Worm (Caenorhabditis elegans) whole organism, late embryonic: ENCODE results near the gene F15B9.8.

Experiments used
- elt-4 ChIP-seq: sonication (generic microtip); optimal IDR thresholded peaks from 2 replicates; lab custom pipeline; 2016; ENCODE audit warnings: missing genetic modification characterization, missing compliant biosample characterization
- gmeb-2 ChIP-seq: sonication (generic microtip); optimal IDR thresholded peaks from 2 replicates; lab custom pipeline; 2016; ENCODE audit warnings: missing genetic modification characterization, inconsistent platforms, missing compliant biosample characterization
- mec-3 ChIP-seq: sonication (generic microtip); optimal IDR thresholded peaks from 2 replicates; lab custom pipeline; 2016; ENCODE audit warnings: borderline replicate concordance, missing genetic modification characterization, missing compliant biosample characterization
- tbx-7 ChIP-seq: sonication (generic microtip); optimal IDR thresholded peaks from 2 replicates; lab custom pipeline; 2016; ENCODE audit warnings: missing genotype, missing genetic modification characterization, missing compliant biosample characterization

DNA sequence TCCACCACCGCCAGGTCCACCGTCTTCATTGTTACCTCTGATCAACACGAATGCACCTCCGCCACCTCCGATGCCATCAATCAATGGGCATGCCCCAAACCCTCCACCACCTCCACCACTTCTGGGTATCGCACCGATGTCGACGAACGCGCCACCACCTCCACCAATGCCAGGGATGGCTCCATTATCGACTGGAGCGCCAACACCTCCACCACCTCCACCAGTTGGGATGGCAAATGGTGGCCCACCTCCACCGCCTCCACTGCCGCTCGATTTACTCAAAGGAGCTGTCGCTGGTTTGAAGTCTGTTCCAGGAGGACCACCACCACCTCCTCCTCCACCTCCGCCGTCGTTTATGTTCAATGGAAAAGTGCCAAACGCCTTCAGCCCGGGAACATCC lies 16.0 kb downstream of the F15B9.8 start:
- TF ChIP-seq elt-4 (tag; lab: Kevin White, UChicago) (no peak), gmeb-2 (no peak), mec-3 (tag; lab: Kevin White, UChicago) (no peak), tbx-7 (tag; lab: Kevin White, UChicago) (no peak)
